Fruit fly (Drosophila melanogaster): ENCODE data around the gene CG45095.

The CG45095 gene

DNA sequence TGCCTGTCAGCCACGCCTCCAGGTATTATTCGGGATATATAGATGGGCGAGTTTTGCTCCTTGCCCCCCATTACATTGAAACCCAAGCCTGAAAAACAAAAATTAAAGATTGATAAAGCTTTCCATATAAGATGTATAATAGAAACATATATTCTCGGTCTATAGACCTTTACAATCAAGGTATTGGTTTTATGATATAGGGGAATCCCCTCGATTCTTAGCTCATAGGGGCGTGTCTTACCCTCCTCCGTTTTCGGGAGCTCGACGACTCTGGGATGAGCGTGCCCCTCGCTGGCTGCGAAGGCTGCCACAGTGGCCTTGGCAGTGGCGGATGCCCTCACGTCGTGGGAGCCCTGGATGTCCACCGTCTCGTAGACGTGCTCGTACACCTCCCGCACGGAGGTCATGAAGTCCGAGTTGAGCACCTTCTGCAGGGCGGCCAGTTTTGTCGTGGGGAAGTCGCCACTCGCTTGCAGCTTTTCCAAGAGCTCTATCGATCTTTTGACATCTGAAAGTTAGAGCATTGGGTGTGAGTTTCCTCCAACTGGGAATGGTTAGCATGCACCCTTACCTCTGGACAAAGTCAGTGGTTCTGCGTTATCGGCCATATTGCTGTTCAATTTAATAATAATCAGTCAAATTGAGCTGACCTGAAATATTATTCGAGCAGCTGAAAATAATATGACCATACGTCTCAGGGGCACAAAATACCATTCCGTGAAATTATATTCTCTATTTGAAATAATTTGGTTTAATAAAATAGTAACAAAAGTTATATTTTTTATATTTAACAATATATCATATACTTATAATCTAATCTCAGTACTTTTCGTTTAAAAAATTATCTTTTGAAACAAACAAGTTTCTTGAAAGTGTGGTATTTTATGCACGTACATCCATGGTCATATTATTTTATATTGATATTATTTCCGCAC is 37.2 kb upstream of the CG45095 start, which contains the start of the genes veli and PQBP1 (continued):
- TF ChIP-seq phol (tag; optimal IDR thresholded peaks at IDR 0.05), result peak; percentile 3
- TF ChIP-seq MESR4 (GFP tag; optimal IDR thresholded peaks at IDR 0.05), result peak; percentile 69
- no peak for TF ChIP-seq CG7987 (GFP tag; optimal IDR thresholded peaks at IDR 0.05)
- TF ChIP-seq CG4820 (GFP tag; optimal IDR thresholded peaks at IDR 0.05), result no peak
- TF ChIP-seq CG14710 (tag; optimal IDR thresholded peaks at IDR 0.05), result peak; percentile 50
- TF ChIP-seq prd (optimal IDR thresholded peaks at IDR 0.05), result no peak
- TF ChIP-seq prd (GFP tag; IDR thresholded peaks at IDR 0.05), result no peak
- no peak for TF ChIP-seq CG33213 (GFP tag; optimal IDR thresholded peaks at IDR 0.05)
- peak; percentile 33; the same call in 2 of the 4 replicates for TF ChIP-seq Dll (GFP tag; IDR thresholded peaks at IDR 0.05; ENCODE audit: partially characterized antibody)
- no peak for TF ChIP-seq btn (GFP tag; optimal IDR thresholded peaks at IDR 0.05)
- TF ChIP-seq gcm (GFP tag; optimal IDR thresholded peaks at IDR 0.05), result no peak
- 0 out of 2 replicates have a peak, but pooled peaks have one; percentile 18 for TF ChIP-seq amos (GFP tag; IDR thresholded peaks at IDR 0.05; ENCODE audit: partially characterized antibody)
- TF ChIP-seq B-H1 (GFP tag; IDR thresholded peaks at IDR 0.05), result no peak
- no peak for TF ChIP-seq CG6689 (GFP tag; IDR thresholded peaks at IDR 0.05)
- no peak for TF ChIP-seq pan (optimal IDR thresholded peaks at IDR 0.05)
- no peak for TF ChIP-seq pan (GFP tag; optimal IDR thresholded peaks at IDR 0.05 in 1 of 2, IDR thresholded peaks at IDR 0.05 in 1 of 2)
- peak; percentile 4 for TF ChIP-seq BEAF-32 (GFP tag; optimal IDR thresholded peaks at IDR 0.05)
- TF ChIP-seq cg (GFP tag; optimal IDR thresholded peaks at IDR 0.05), result no peak
- no peak for TF ChIP-seq C15 (GFP tag; IDR thresholded peaks at IDR 0.05)
- peak; percentile 50 for TF ChIP-seq CG30020 (tag; optimal IDR thresholded peaks at IDR 0.05)
- peak; percentile 37 for TF ChIP-seq CG12659 (GFP tag; optimal IDR thresholded peaks at IDR 0.05)
- no peak for TF ChIP-seq CG14965 (GFP tag; optimal IDR thresholded peaks at IDR 0.05; ENCODE audit: borderline replicate concordance)

DNA sequence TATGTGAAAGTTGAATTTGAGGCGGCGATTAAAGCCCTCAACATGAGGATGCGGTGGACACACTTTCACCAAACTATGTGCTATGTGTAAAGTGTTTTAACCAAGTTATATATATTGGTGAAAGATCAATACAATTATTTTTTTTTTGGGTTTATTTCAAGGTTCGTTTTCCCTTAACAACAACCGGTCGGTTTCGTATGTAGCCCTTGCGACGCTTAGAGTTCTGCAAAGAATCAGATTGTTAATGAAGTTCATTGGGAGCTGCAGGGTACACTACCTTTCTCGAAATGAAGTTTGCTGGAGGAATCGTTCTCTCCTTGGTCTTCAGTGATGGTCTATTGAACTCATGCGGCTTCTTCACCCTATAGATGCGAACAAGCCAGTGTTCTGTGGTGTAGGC is 35.5 kb upstream of the CG45095 start:
- TF ChIP-seq Ets65A (GFP tag) (peak; percentile 93), sima (GFP tag; optimal IDR thresholded peaks at IDR 0.05) (no peak), mam (GFP tag; optimal IDR thresholded peaks at IDR 0.05) (no peak), Med (GFP tag) (no peak), bab2 (GFP tag; optimal IDR thresholded peaks at IDR 0.05) (no peak), CG7963 (GFP tag; IDR thresholded peaks at IDR 0.05; ENCODE audit: partially characterized antibody) (no peak), Lpt (GFP tag; optimal IDR thresholded peaks at IDR 0.05) (no peak)

DNA sequence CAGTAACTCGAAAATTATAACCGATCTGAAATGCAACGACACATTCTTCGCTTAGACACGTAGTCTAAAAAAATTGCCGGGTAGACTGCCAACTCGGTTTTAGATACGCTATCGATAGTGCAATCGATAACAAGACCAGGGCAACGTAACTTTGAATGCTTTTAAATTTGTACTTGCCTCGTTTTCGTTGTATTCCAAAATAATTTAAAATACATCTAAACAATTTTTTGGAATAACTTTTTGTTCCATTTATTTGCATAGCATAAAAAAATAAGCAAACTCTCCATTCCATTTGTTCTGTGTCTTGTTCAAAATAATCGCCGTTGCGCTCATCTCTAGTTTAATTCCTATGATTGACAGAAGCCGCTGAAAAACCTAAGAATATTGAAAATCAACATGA is 32.8 kb upstream of the CG45095 start, which contains the start of the genes Stt3B and CG11839:
Gene Stt3B, minus strand, starts transcription at position 69 of the 400 bp plus-strand sequence.
Gene CG11839, plus strand, starts transcription at position 359 of the 400 bp plus-strand sequence.
- no peak for TF ChIP-seq CG10565 (GFP tag; optimal IDR thresholded peaks at IDR 0.05)
- TF ChIP-seq sd (tag; optimal IDR thresholded peaks at IDR 0.05), result no peak
- TF ChIP-seq bigmax (GFP tag; optimal IDR thresholded peaks at IDR 0.05), result no peak
- peak; percentile 17 for TF ChIP-seq disco-r (GFP tag; optimal IDR thresholded peaks at IDR 0.05)
- TF ChIP-seq ci (GFP tag; IDR thresholded peaks at IDR 0.05), result no peak
- TF ChIP-seq Bgb (GFP tag; IDR thresholded peaks at IDR 0.05; ENCODE audit: partially characterized antibody), result peak; percentile 91
- TF ChIP-seq wek (GFP tag; optimal IDR thresholded peaks at IDR 0.05), result no peak
- no peak for TF ChIP-seq Nf-YC (tag; optimal IDR thresholded peaks at IDR 0.05)
- peak; percentile 70 for TF ChIP-seq CG8290 (GFP tag; optimal IDR thresholded peaks at IDR 0.05)
- no peak for TF ChIP-seq CG8290 (tag; optimal IDR thresholded peaks at IDR 0.05)
- TF ChIP-seq salm (tag; optimal IDR thresholded peaks at IDR 0.05), result peak; percentile 3
- TF ChIP-seq esg (GFP tag; conservative IDR thresholded peaks at IDR 0.05), result 0 out of 2 replicates have a peak, but pooled peaks have one; percentile 23
- no peak for TF ChIP-seq Usf (GFP tag; optimal IDR thresholded peaks at IDR 0.05)
- TF ChIP-seq CG30020 (tag; optimal IDR thresholded peaks at IDR 0.05), result peak; percentile 91
- peak; percentile 69 for TF ChIP-seq maf-S (GFP tag; optimal IDR thresholded peaks at IDR 0.05)
- no peak for TF ChIP-seq CG1832 (GFP tag; optimal IDR thresholded peaks at IDR 0.05)
- TF ChIP-seq CG30431 (GFP tag; optimal IDR thresholded peaks at IDR 0.05), result no peak
- no peak for TF ChIP-seq br (optimal IDR thresholded peaks at IDR 0.05)
- no peak for TF ChIP-seq CG8478 (optimal IDR thresholded peaks at IDR 0.05)
- TF ChIP-seq Doc2 (GFP tag; IDR thresholded peaks at IDR 0.05), result no peak
- peak; percentile 72 for TF ChIP-seq nerfin-1 (tag; optimal IDR thresholded peaks at IDR 0.05)

All from whole organism, embryonic.